Worm (Caenorhabditis elegans) whole organism, L1 larva: ENCODE data around the gene npr-31.
A peak's percentile ranks its signal among the peaks of the same experiment; 100 is the strongest.

Experiments used
- alr-1 ChIP-seq: fragments of 200-800 bp; sonication (Bioruptor generic); optimal IDR thresholded peaks from 2 replicates; lab custom pipeline; 2018; ENCODE audit warnings: borderline replicate concordance, mild to moderate bottlenecking, missing genetic modification characterization, missing compliant biosample characterization
- ceh-82 ChIP-seq, 3 experiments: fragments of 150-350 bp in 1 of 3; sonication (generic microtip) in 2 of 3; optimal IDR thresholded peaks; 2 replicates each; lab custom pipeline; 2014 to 2017; ENCODE audit warnings: missing biosample characterization in 3 of 3, missing genetic modification characterization in 3 of 3
- efl-3 ChIP-seq: fragments of 200-800 bp; sonication (Bioruptor generic); optimal IDR thresholded peaks from 2 replicates; lab custom pipeline; 2018; ENCODE audit warnings: mild to moderate bottlenecking, missing genetic modification characterization, missing compliant biosample characterization
- nhr-28 ChIP-seq: fragments of 150-350 bp; optimal IDR thresholded peaks from 2 replicates; lab custom pipeline; 2014; ENCODE audit warnings: missing biosample characterization, missing genetic modification characterization
- nhr-77 ChIP-seq: fragments of 150-350 bp; optimal IDR thresholded peaks from 2 replicates; lab custom pipeline; 2014; ENCODE audit warnings: missing biosample characterization, missing genetic modification characterization

- TF ChIP-seq nhr-77 (no peak), alr-1 (tag; lab: Kevin White, UChicago) (no peak), nhr-28 (tag; lab: Kevin White, UChicago) (no peak), ceh-82 (tag; optimal IDR thresholded peaks at IDR 0.05; lab: Kevin White, UChicago) (peak in 1 of 3 experiments; percentile 37), efl-3 (no peak)
Measured at ce11 chrII:7182630-7183029, 38.2 kb downstream of the npr-31 start.
